Worm (Caenorhabditis elegans) whole organism, L1 larva: ENCODE measurements around the gene ctbp-1.

Experiments used
- C34B4.2 ChIP-seq: sonication (generic microtip); optimal IDR thresholded peaks from 2 replicates; lab custom pipeline; 2017; ENCODE audit warnings: mild to moderate bottlenecking, missing genetic modification characterization, missing compliant biosample characterization
- Y116A8C.19 ChIP-seq: sonication (generic microtip); optimal IDR thresholded peaks from 2 replicates; lab custom pipeline; 2016; ENCODE audit warnings: missing compliant biosample characterization, missing genetic modification characterization, borderline replicate concordance
- alr-1 ChIP-seq: fragments of 200-800 bp; sonication (Bioruptor generic); optimal IDR thresholded peaks from 2 replicates; lab custom pipeline; 2018; ENCODE audit warnings: borderline replicate concordance, mild to moderate bottlenecking, missing genetic modification characterization, missing compliant biosample characterization
- aly-2 ChIP-seq: fragments of 150-350 bp; optimal IDR thresholded peaks from 2 replicates; lab custom pipeline; 2014; ENCODE audit warnings: missing biosample characterization, missing genetic modification characterization
- blmp-1 ChIP-seq: fragments of 150-350 bp; optimal IDR thresholded peaks from 2 replicates; lab custom pipeline; 2014; ENCODE audit warnings: missing biosample characterization, missing genetic modification characterization
- ceh-82 ChIP-seq, 3 experiments: fragments of 150-350 bp in 1 of 3; sonication (generic microtip) in 2 of 3; optimal IDR thresholded peaks; 2 replicates each; lab custom pipeline; 2014 to 2017; ENCODE audit warnings: missing biosample characterization in 3 of 3, missing genetic modification characterization in 3 of 3
- ceh-90 ChIP-seq: sonication (generic microtip); optimal IDR thresholded peaks from 2 replicates; lab custom pipeline; 2016; ENCODE audit warnings: missing genetic modification characterization, missing compliant biosample characterization
- ces-1 ChIP-seq: fragments of 150-350 bp; optimal IDR thresholded peaks from 2 replicates; lab custom pipeline; 2014; ENCODE audit warnings: missing biosample characterization, missing genetic modification reagents, missing genetic modification characterization
- dpl-1 ChIP-seq, 3 experiments: fragments of 150-350 bp in 2 of 3; sonication (generic microtip) in 1 of 3; optimal IDR thresholded peaks; 2 replicates each; lab custom pipeline; 2014 to 2017; ENCODE audit warnings: missing biosample characterization in 3 of 3, missing genetic modification characterization in 3 of 3, missing genetic modification reagents in 3 of 3
- dsc-1 ChIP-seq: sonication (generic microtip); optimal IDR thresholded peaks from 2 replicates; lab custom pipeline; 2016; ENCODE audit warnings: mild to moderate bottlenecking, missing genetic modification characterization, missing compliant biosample characterization
- efl-1 ChIP-seq, 4 experiments: fragments of 150-350 bp; optimal IDR thresholded peaks in 3 of 4; peaks in 1 of 4; 1 replicate in 1 of 4; 2 replicates in 3 of 4; lab custom pipeline; 2014; ENCODE audit warnings: missing biosample characterization in 2 of 4, missing genetic modification characterization in 2 of 4, missing genetic modification reagents in 2 of 4
- efl-3 ChIP-seq: fragments of 200-800 bp; sonication (Bioruptor generic); optimal IDR thresholded peaks from 2 replicates; lab custom pipeline; 2018; ENCODE audit warnings: mild to moderate bottlenecking, missing genetic modification characterization, missing compliant biosample characterization
- egl-13 ChIP-seq: sonication (generic microtip); optimal IDR thresholded peaks from 2 replicates; lab custom pipeline; 2016; ENCODE audit warnings: missing genotype, missing genetic modification reagents, missing genetic modification characterization, missing compliant biosample characterization
- egl-27 ChIP-seq, 2 experiments: fragments of 150-350 bp in 1 of 2; sonication (generic microtip); optimal IDR thresholded peaks; 3 replicates each; lab custom pipeline; 2017 to 2018; ENCODE audit warnings: missing biosample characterization in 2 of 2, missing genetic modification characterization in 2 of 2, missing genetic modification reagents in 2 of 2
- elt-2 ChIP-seq: sonication (generic microtip); optimal IDR thresholded peaks from 2 replicates; lab custom pipeline; 2016; ENCODE audit warnings: missing genetic modification characterization, mild to moderate bottlenecking, inconsistent platforms, missing compliant biosample characterization, missing genetic modification reagents
- fkh-8 ChIP-seq: sonication (generic microtip); optimal IDR thresholded peaks from 2 replicates; lab custom pipeline; 2016; ENCODE audit warnings: mild to moderate bottlenecking, missing genetic modification characterization, missing compliant biosample characterization
- fos-1 ChIP-seq: fragments of 150-350 bp; optimal IDR thresholded peaks from 2 replicates; lab custom pipeline; 2014; ENCODE audit warnings: missing biosample characterization, missing genetic modification characterization
- grh-1 ChIP-seq: fragments of 200-800 bp; sonication (Bioruptor generic); IDR thresholded peaks from 2 replicates; pipeline ENCODE4 v1.3.6; 2022; ENCODE audit warnings: missing genetic modification reagents, missing genetic modification characterization, missing compliant biosample characterization
- hlh-17 ChIP-seq: fragments of 200-800 bp; sonication (Bioruptor generic); optimal IDR thresholded peaks from 2 replicates; lab custom pipeline; 2018; ENCODE audit warnings: missing genetic modification characterization, mild to moderate bottlenecking, missing compliant biosample characterization, moderate library complexity, borderline replicate concordance
- hlh-4 ChIP-seq: sonication (generic microtip); optimal IDR thresholded peaks from 2 replicates; lab custom pipeline; 2016; ENCODE audit warnings: mild to moderate bottlenecking, missing genetic modification characterization, missing compliant biosample characterization
- hpl-2 ChIP-seq: fragments of 150-350 bp; optimal IDR thresholded peaks from 2 replicates; lab custom pipeline; 2014; ENCODE audit warnings: missing biosample characterization, missing genetic modification reagents, missing genetic modification characterization
- irx-1 ChIP-seq: sonication (generic microtip); optimal IDR thresholded peaks from 2 replicates; lab custom pipeline; 2016; ENCODE audit warnings: missing genetic modification characterization, missing compliant biosample characterization
- jun-1 ChIP-seq: fragments of 150-350 bp; optimal IDR thresholded peaks from 2 replicates; lab custom pipeline; 2014; ENCODE audit warnings: missing biosample characterization, missing genetic modification reagents, missing genetic modification characterization
- lin-14 ChIP-seq: fragments of 200-800 bp; sonication (Bioruptor generic); optimal IDR thresholded peaks from 2 replicates; lab custom pipeline; 2018; ENCODE audit warnings: mild to moderate bottlenecking, missing genetic modification characterization, moderate library complexity, missing compliant biosample characterization
- lin-15B ChIP-seq: fragments of 150-350 bp; sonication (generic microtip); optimal IDR thresholded peaks from 3 replicates; lab custom pipeline; 2014; ENCODE audit warnings: missing biosample characterization, missing genetic modification characterization
- lir-3 ChIP-seq: sonication (generic microtip); optimal IDR thresholded peaks from 2 replicates; lab custom pipeline; 2016; ENCODE audit warnings: mild to moderate bottlenecking, missing genetic modification characterization, moderate library complexity, missing compliant biosample characterization; ENCODE audit not compliant: poor library complexity
- lsy-2 ChIP-seq, 2 experiments: fragments of 150-350 bp; optimal IDR thresholded peaks; 2 replicates each; lab custom pipeline; 2014; ENCODE audit warnings: missing biosample characterization in 2 of 2, missing genetic modification characterization in 2 of 2
- mef-2 ChIP-seq: fragments of 150-350 bp; optimal IDR thresholded peaks from 2 replicates; lab custom pipeline; 2014; ENCODE audit warnings: missing biosample characterization, missing genetic modification characterization
- mep-1 ChIP-seq: fragments of 150-350 bp; optimal IDR thresholded peaks from 2 replicates; lab custom pipeline; 2014; ENCODE audit warnings: missing biosample characterization, missing genetic modification characterization
- nhr-12 ChIP-seq: sonication (generic microtip); optimal IDR thresholded peaks from 2 replicates; lab custom pipeline; 2017; ENCODE audit warnings: missing biosample characterization, missing genetic modification characterization
- nhr-19 ChIP-seq: fragments of 200-800 bp; sonication (Bioruptor generic); conservative IDR thresholded peaks from 2 replicates; pipeline ENCODE4 v1.3.6; 2022; ENCODE audit warnings: missing genetic modification characterization, missing compliant biosample characterization
- nhr-47 ChIP-seq: sonication (generic microtip); optimal IDR thresholded peaks from 2 replicates; lab custom pipeline; 2016; ENCODE audit warnings: mild to moderate bottlenecking, missing genetic modification characterization, moderate library complexity, missing compliant biosample characterization
- nhr-77 ChIP-seq: fragments of 150-350 bp; optimal IDR thresholded peaks from 2 replicates; lab custom pipeline; 2014; ENCODE audit warnings: missing biosample characterization, missing genetic modification characterization
- nhr-85 ChIP-seq: sonication (generic microtip); peaks from one replicate; lab custom pipeline; 2016; ENCODE audit warnings: missing genetic modification characterization, inconsistent platforms, missing compliant biosample characterization
- pag-3 ChIP-seq: sonication (generic microtip); optimal IDR thresholded peaks from 2 replicates; lab custom pipeline; 2017; ENCODE audit warnings: missing genetic modification characterization, mild to moderate bottlenecking, missing compliant biosample characterization, antibody characterized with exemption, borderline replicate concordance; ENCODE audit not compliant: insufficient read depth
- rnt-1 ChIP-seq: sonication (generic microtip); optimal IDR thresholded peaks from 2 replicates; lab custom pipeline; 2016; ENCODE audit warnings: mild to moderate bottlenecking, missing genetic modification characterization, moderate library complexity, missing compliant biosample characterization
- skn-1 ChIP-seq: fragments of 150-350 bp; optimal IDR thresholded peaks from 2 replicates; lab custom pipeline; 2014; ENCODE audit warnings: missing biosample characterization, missing genetic modification characterization
- snpc-4 ChIP-seq: fragments of 150-350 bp; optimal IDR thresholded peaks from 2 replicates; lab custom pipeline; 2014; ENCODE audit warnings: missing biosample characterization, missing genetic modification characterization
- snu-23 ChIP-seq: sonication (generic microtip); optimal IDR thresholded peaks from 2 replicates; lab custom pipeline; 2016; ENCODE audit warnings: missing genetic modification characterization, missing compliant biosample characterization
- sox-4 ChIP-seq: sonication (generic microtip); optimal IDR thresholded peaks from 2 replicates; lab custom pipeline; 2016; ENCODE audit warnings: missing genetic modification characterization, missing compliant biosample characterization
- sup-37 ChIP-seq: fragments of 200-800 bp; sonication (Bioruptor generic); optimal IDR thresholded peaks from 2 replicates; lab custom pipeline; 2018; ENCODE audit warnings: mild to moderate bottlenecking, missing genetic modification characterization, missing compliant biosample characterization
- swsn-7 ChIP-seq: sonication (generic microtip); optimal IDR thresholded peaks from 2 replicates; lab custom pipeline; 2016; ENCODE audit warnings: missing genetic modification characterization, missing compliant biosample characterization
- tbx-2 ChIP-seq: sonication (generic microtip); optimal IDR thresholded peaks from 2 replicates; lab custom pipeline; 2016; ENCODE audit warnings: missing genetic modification characterization, missing compliant biosample characterization
- unc-86 ChIP-seq: sonication (generic microtip); optimal IDR thresholded peaks from 2 replicates; lab custom pipeline; 2016; ENCODE audit warnings: missing genetic modification characterization, missing compliant biosample characterization
- xbp-1 ChIP-seq: sonication (generic microtip); optimal IDR thresholded peaks from 2 replicates; lab custom pipeline; 2016; ENCODE audit warnings: missing genetic modification characterization, missing compliant biosample characterization
- zag-1 ChIP-seq: fragments of 150-350 bp; optimal IDR thresholded peaks from 2 replicates; lab custom pipeline; 2014; ENCODE audit warnings: missing biosample characterization, missing genetic modification characterization
- zip-4 ChIP-seq: fragments of 200-800 bp; sonication (Bioruptor generic); optimal IDR thresholded peaks from 2 replicates; lab custom pipeline; 2018; ENCODE audit warnings: mild to moderate bottlenecking, missing genetic modification characterization, moderate library complexity, missing compliant biosample characterization
- ztf-11 ChIP-seq, 2 experiments: sonication (generic microtip); optimal IDR thresholded peaks; 2 replicates each; lab custom pipeline; 2016 to 2017; ENCODE audit warnings: missing genetic modification characterization in 2 of 2, missing biosample characterization in 1 of 2, missing compliant biosample characterization in 1 of 2

ctbp-1 gene

ce11 chrX:5841060-5841642 lies 21.4 kb upstream of the ctbp-1 start, which contains the start of gene puf-9 (continued):
- TF ChIP-seq nhr-77 (tag; lab: Kevin White, UChicago), result peak; percentile 100
- no peak for TF ChIP-seq ceh-90 (tag; lab: Kevin White, UChicago)
- peak; percentile 98 for TF ChIP-seq fos-1 (tag; lab: Kevin White, UChicago)
- TF ChIP-seq sox-4 (tag; lab: Kevin White, UChicago), result peak; percentile 94
- peak; percentile 92 for TF ChIP-seq zip-4
- TF ChIP-seq hlh-17 (GFP tag; lab: Kevin White, UChicago), result no peak
- peak; percentile 98 for TF ChIP-seq irx-1 (tag; lab: Kevin White, UChicago)
- TF ChIP-seq grh-1, result peak; percentile 99
- TF ChIP-seq snu-23 (GFP tag; lab: Kevin White, UChicago), result peak; percentile 100
- TF ChIP-seq snpc-4 (tag; lab: Kevin White, UChicago), result peak; percentile 91
- peak; percentile 50 for TF ChIP-seq nhr-12
- TF ChIP-seq aly-2, result peak; percentile 92
- TF ChIP-seq mef-2 (tag; lab: Kevin White, UChicago), result peak; percentile 83
- TF ChIP-seq alr-1 (tag; lab: Kevin White, UChicago), result no peak
- peak; percentile 100 for TF ChIP-seq lin-14
- TF ChIP-seq zag-1 (tag; lab: Kevin White, UChicago), result peak; percentile 67
- peak; percentile 99 for TF ChIP-seq mep-1 (tag; lab: Kevin White, UChicago)
- peak; percentile 97 for TF ChIP-seq elt-2 (tag; lab: Kevin White, UChicago)
- peak; percentile 99 for TF ChIP-seq egl-27 (tag; optimal IDR thresholded peaks at IDR 0.05; lab: Kevin White, UChicago)
- peak; percentile 98 for TF ChIP-seq rnt-1 (tag; lab: Kevin White, UChicago)
- peak; percentile 100 for TF ChIP-seq nhr-85 (tag; lab: Kevin White, UChicago)
- peak; percentile 97 for TF ChIP-seq lsy-2 (tag; optimal IDR thresholded peaks at IDR 0.05; lab: Kevin White, UChicago)
- peak; percentile 90 for TF ChIP-seq lir-3 (tag; lab: Kevin White, UChicago)
- TF ChIP-seq efl-1 (optimal IDR thresholded peaks at IDR 0.05; lab: Kevin White, UChicago), result peak; percentile 92 to 96
- peak; percentile 80 to 99 for TF ChIP-seq efl-1 (GFP tag; optimal IDR thresholded peaks at IDR 0.05 in 1 of 2; lab: Kevin White, UChicago)
- peak; percentile 100 for TF ChIP-seq nhr-19 (GFP tag; lab: Robert Waterston, UW)
- TF ChIP-seq dsc-1 (tag; lab: Kevin White, UChicago), result peak; percentile 99
- TF ChIP-seq sup-37, result peak; percentile 99
- no peak for TF ChIP-seq ces-1 (GFP tag; lab: Kevin White, UChicago)
- TF ChIP-seq xbp-1, result peak; percentile 100
- peak; percentile 100 for TF ChIP-seq tbx-2 (tag; lab: Kevin White, UChicago)
- peak; percentile 98 for TF ChIP-seq egl-13 (tag; lab: Kevin White, UChicago)
- TF ChIP-seq skn-1 (tag; lab: Kevin White, UChicago), result peak; percentile 97
- TF ChIP-seq blmp-1 (tag; lab: Kevin White, UChicago), result peak; percentile 88
- TF ChIP-seq hlh-4 (tag; lab: Kevin White, UChicago), result no peak
- TF ChIP-seq jun-1 (tag; lab: Kevin White, UChicago), result peak; percentile 99
- TF ChIP-seq lin-15B, result peak; percentile 98
- TF ChIP-seq Y116A8C.19 (tag; lab: Kevin White, UChicago), result no peak
- peak; percentile 75 for TF ChIP-seq efl-3 (GFP tag; lab: Kevin White, UChicago)
- TF ChIP-seq C34B4.2 (tag; lab: Kevin White, UChicago), result peak; percentile 79
- peak in 1 of 2 experiments; percentile 97 for TF ChIP-seq ztf-11 (tag; optimal IDR thresholded peaks at IDR 0.05; lab: Kevin White, UChicago)

- TF ChIP-seq mep-1 (tag; lab: Kevin White, UChicago) (peak; percentile 7), unc-86 (tag; lab: Kevin White, UChicago) (peak; percentile 23), pag-3 (tag; lab: Kevin White, UChicago) (no peak), skn-1 (tag; lab: Kevin White, UChicago) (peak; percentile 41), zip-4 (peak; percentile 68), efl-1 (optimal IDR thresholded peaks at IDR 0.05; lab: Kevin White, UChicago) (no peak), efl-1 (GFP tag; optimal IDR thresholded peaks at IDR 0.05 in 1 of 2; lab: Kevin White, UChicago) (peak in 1 of 2 experiments; percentile 12), nhr-47 (tag; lab: Kevin White, UChicago) (peak; percentile 8), lin-14 (peak; percentile 71), fkh-8 (tag; lab: Kevin White, UChicago) (peak; percentile 39), lsy-2 (tag; optimal IDR thresholded peaks at IDR 0.05; lab: Kevin White, UChicago) (peak in 1 of 2 experiments; percentile 60), swsn-7 (tag; lab: Kevin White, UChicago) (no peak), efl-3 (GFP tag; lab: Kevin White, UChicago) (no peak), C34B4.2 (tag; lab: Kevin White, UChicago) (no peak), ceh-82 (tag; optimal IDR thresholded peaks at IDR 0.05; lab: Kevin White, UChicago) (peak in 1 of 3 experiments; percentile 67), hpl-2 (GFP tag; lab: Kevin White, UChicago) (no peak), dpl-1 (GFP tag; optimal IDR thresholded peaks at IDR 0.05; lab: Kevin White, UChicago) (no peak)
These were observed 15.2 kb upstream of the ctbp-1 start for ce11 chrX:5847268-5847667.
